Fruit fly (Drosophila melanogaster) whole organism: ENCODE data around the gene Nelf-A.

Experiments used
- Dll ChIP-seq: fragments of >200 bp; optimal IDR thresholded peaks from 2 replicates; lab custom pipeline; 2017
- psq ChIP-seq: fragments of >200 bp; optimal IDR thresholded peaks from 2 replicates; lab custom pipeline; 2017

DNA sequence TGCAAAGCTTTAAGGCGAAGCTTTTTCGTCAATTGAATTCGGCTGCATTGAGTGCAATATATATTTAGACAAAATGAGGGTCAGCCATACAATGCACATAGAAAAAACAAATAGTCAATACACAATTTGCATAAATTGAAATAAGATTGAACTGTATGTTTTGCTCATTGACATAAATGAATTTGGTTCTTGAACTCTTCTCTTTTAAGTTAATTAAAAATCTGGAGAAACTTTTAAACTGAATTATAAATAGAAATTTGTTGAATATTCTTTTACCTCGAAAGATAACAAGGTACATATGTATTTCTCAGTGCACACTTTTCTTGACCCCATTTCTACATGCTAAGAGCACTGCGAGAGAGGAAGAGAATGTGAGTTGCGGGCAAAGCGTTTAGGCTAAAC lies 17.2 kb upstream of the Nelf-A start:
- no peak for TF ChIP-seq psq (lab: Kevin White, UChicago)
- TF ChIP-seq Dll (lab: Kevin White, UChicago): no peak
